Worm (Caenorhabditis elegans) whole organism, L1 larva: ENCODE results near the gene M110.7.

ENCODE experiments used
- C16A3.4 ChIP-seq: fragments of 150-350 bp; optimal IDR thresholded peaks from 2 replicates; lab custom pipeline; 2014; ENCODE audit warnings: missing biosample characterization, missing genetic modification characterization
- F16B12.6 ChIP-seq: fragments of 150-350 bp; optimal IDR thresholded peaks from 2 replicates; lab custom pipeline; 2014; ENCODE audit warnings: missing biosample characterization, missing genetic modification characterization
- Y116A8C.19 ChIP-seq: sonication (generic microtip); optimal IDR thresholded peaks from 2 replicates; lab custom pipeline; 2016; ENCODE audit warnings: missing compliant biosample characterization, missing genetic modification characterization, borderline replicate concordance
- aly-2 ChIP-seq: fragments of 150-350 bp; optimal IDR thresholded peaks from 2 replicates; lab custom pipeline; 2014; ENCODE audit warnings: missing biosample characterization, missing genetic modification characterization
- blmp-1 ChIP-seq: fragments of 150-350 bp; optimal IDR thresholded peaks from 2 replicates; lab custom pipeline; 2014; ENCODE audit warnings: missing biosample characterization, missing genetic modification characterization
- ceh-8 ChIP-seq: fragments of 200-800 bp; sonication (Bioruptor generic); optimal IDR thresholded peaks from 2 replicates; lab custom pipeline; 2018; ENCODE audit warnings: mild to moderate bottlenecking, missing genetic modification characterization, moderate library complexity, missing compliant biosample characterization
- ceh-90 ChIP-seq: sonication (generic microtip); optimal IDR thresholded peaks from 2 replicates; lab custom pipeline; 2016; ENCODE audit warnings: missing genetic modification characterization, missing compliant biosample characterization
- ces-1 ChIP-seq: fragments of 150-350 bp; optimal IDR thresholded peaks from 2 replicates; lab custom pipeline; 2014; ENCODE audit warnings: missing biosample characterization, missing genetic modification reagents, missing genetic modification characterization
- dsc-1 ChIP-seq: sonication (generic microtip); optimal IDR thresholded peaks from 2 replicates; lab custom pipeline; 2016; ENCODE audit warnings: mild to moderate bottlenecking, missing genetic modification characterization, missing compliant biosample characterization
- efl-1 ChIP-seq, 4 experiments: fragments of 150-350 bp; optimal IDR thresholded peaks in 3 of 4; peaks in 1 of 4; 1 replicate in 1 of 4; 2 replicates in 3 of 4; lab custom pipeline; 2014; ENCODE audit warnings: missing biosample characterization in 2 of 4, missing genetic modification characterization in 2 of 4, missing genetic modification reagents in 2 of 4
- egl-13 ChIP-seq: sonication (generic microtip); optimal IDR thresholded peaks from 2 replicates; lab custom pipeline; 2016; ENCODE audit warnings: missing genotype, missing genetic modification reagents, missing genetic modification characterization, missing compliant biosample characterization
- egl-27 ChIP-seq, 2 experiments: fragments of 150-350 bp in 1 of 2; sonication (generic microtip); optimal IDR thresholded peaks; 3 replicates each; lab custom pipeline; 2017 to 2018; ENCODE audit warnings: missing biosample characterization in 2 of 2, missing genetic modification characterization in 2 of 2, missing genetic modification reagents in 2 of 2
- elt-2 ChIP-seq: sonication (generic microtip); optimal IDR thresholded peaks from 2 replicates; lab custom pipeline; 2016; ENCODE audit warnings: missing genetic modification characterization, mild to moderate bottlenecking, inconsistent platforms, missing compliant biosample characterization, missing genetic modification reagents
- fkh-10 ChIP-seq: sonication (generic microtip); optimal IDR thresholded peaks from 2 replicates; lab custom pipeline; 2017; ENCODE audit warnings: missing biosample characterization, missing genetic modification reagents, missing genetic modification characterization
- fkh-4 ChIP-seq: sonication (generic microtip); optimal IDR thresholded peaks from 2 replicates; lab custom pipeline; 2016; ENCODE audit warnings: missing compliant biosample characterization, missing genetic modification characterization, borderline replicate concordance
- fos-1 ChIP-seq: fragments of 150-350 bp; optimal IDR thresholded peaks from 2 replicates; lab custom pipeline; 2014; ENCODE audit warnings: missing biosample characterization, missing genetic modification characterization
- grh-1 ChIP-seq: fragments of 200-800 bp; sonication (Bioruptor generic); IDR thresholded peaks from 2 replicates; pipeline ENCODE4 v1.3.6; 2022; ENCODE audit warnings: missing genetic modification reagents, missing genetic modification characterization, missing compliant biosample characterization
- hlh-17 ChIP-seq: fragments of 200-800 bp; sonication (Bioruptor generic); optimal IDR thresholded peaks from 2 replicates; lab custom pipeline; 2018; ENCODE audit warnings: missing genetic modification characterization, mild to moderate bottlenecking, missing compliant biosample characterization, moderate library complexity, borderline replicate concordance
- isw-1 ChIP-seq: fragments of 200-800 bp; sonication (Bioruptor generic); IDR thresholded peaks from 2 replicates; pipeline ENCODE4 v1.3.6; 2022; ENCODE audit warnings: missing genetic modification characterization, missing compliant biosample characterization
- jun-1 ChIP-seq: fragments of 150-350 bp; optimal IDR thresholded peaks from 2 replicates; lab custom pipeline; 2014; ENCODE audit warnings: missing biosample characterization, missing genetic modification reagents, missing genetic modification characterization
- lin-13 ChIP-seq: fragments of 150-350 bp; optimal IDR thresholded peaks from 2 replicates; lab custom pipeline; 2014; ENCODE audit warnings: missing biosample characterization, missing genetic modification reagents, missing genetic modification characterization
- lin-14 ChIP-seq: fragments of 200-800 bp; sonication (Bioruptor generic); optimal IDR thresholded peaks from 2 replicates; lab custom pipeline; 2018; ENCODE audit warnings: mild to moderate bottlenecking, missing genetic modification characterization, moderate library complexity, missing compliant biosample characterization
- lin-35 ChIP-seq, 2 experiments: fragments of 150-350 bp; optimal IDR thresholded peaks; 2 replicates each; lab custom pipeline; 2014; ENCODE audit warnings: missing biosample characterization in 2 of 2, missing genetic modification characterization in 2 of 2, missing genetic modification reagents in 2 of 2
- lin-39 ChIP-seq: fragments of 150-350 bp; optimal IDR thresholded peaks from 2 replicates; lab custom pipeline; 2014; ENCODE audit warnings: missing biosample characterization, missing genetic modification reagents, missing genetic modification characterization
- lsy-2 ChIP-seq, 2 experiments: fragments of 150-350 bp; optimal IDR thresholded peaks; 2 replicates each; lab custom pipeline; 2014; ENCODE audit warnings: missing biosample characterization in 2 of 2, missing genetic modification characterization in 2 of 2
- mdl-1 ChIP-seq, 2 experiments: fragments of 150-350 bp; optimal IDR thresholded peaks; 2 replicates each; lab custom pipeline; 2014 to 2017; ENCODE audit warnings: missing biosample characterization in 2 of 2, missing genetic modification characterization in 2 of 2, inconsistent platforms in 1 of 2
- mep-1 ChIP-seq: fragments of 150-350 bp; optimal IDR thresholded peaks from 2 replicates; lab custom pipeline; 2014; ENCODE audit warnings: missing biosample characterization, missing genetic modification characterization
- nhr-12 ChIP-seq: sonication (generic microtip); optimal IDR thresholded peaks from 2 replicates; lab custom pipeline; 2017; ENCODE audit warnings: missing biosample characterization, missing genetic modification characterization
- nhr-19 ChIP-seq: fragments of 200-800 bp; sonication (Bioruptor generic); conservative IDR thresholded peaks from 2 replicates; pipeline ENCODE4 v1.3.6; 2022; ENCODE audit warnings: missing genetic modification characterization, missing compliant biosample characterization
- nhr-20 ChIP-seq: sonication (generic microtip); optimal IDR thresholded peaks from 2 replicates; lab custom pipeline; 2016; ENCODE audit warnings: mild to moderate bottlenecking, missing genetic modification characterization, missing compliant biosample characterization
- nhr-237 ChIP-seq: fragments of 150-350 bp; optimal IDR thresholded peaks from 2 replicates; lab custom pipeline; 2014; ENCODE audit warnings: missing biosample characterization, missing genetic modification characterization
- nhr-47 ChIP-seq: sonication (generic microtip); optimal IDR thresholded peaks from 2 replicates; lab custom pipeline; 2016; ENCODE audit warnings: mild to moderate bottlenecking, missing genetic modification characterization, moderate library complexity, missing compliant biosample characterization
- nhr-71 ChIP-seq: sonication (generic microtip); optimal IDR thresholded peaks from 2 replicates; lab custom pipeline; 2016; ENCODE audit warnings: mild to moderate bottlenecking, missing genetic modification characterization, moderate library complexity, missing compliant biosample characterization
- nhr-76 ChIP-seq: sonication (generic microtip); optimal IDR thresholded peaks from 2 replicates; lab custom pipeline; 2017; ENCODE audit warnings: missing biosample characterization, missing genetic modification characterization
- nhr-84 ChIP-seq: sonication (generic microtip); optimal IDR thresholded peaks from 2 replicates; lab custom pipeline; 2017; ENCODE audit warnings: missing biosample characterization, missing genetic modification characterization
- nhr-85 ChIP-seq: sonication (generic microtip); peaks from one replicate; lab custom pipeline; 2016; ENCODE audit warnings: missing genetic modification characterization, inconsistent platforms, missing compliant biosample characterization
- nhr-90 ChIP-seq: sonication (generic microtip); optimal IDR thresholded peaks from 2 replicates; lab custom pipeline; 2016; ENCODE audit warnings: mild to moderate bottlenecking, missing genetic modification characterization, missing compliant biosample characterization; ENCODE audit not compliant: poor library complexity
- pax-3 ChIP-seq: fragments of 200-800 bp; sonication (Bioruptor generic); optimal IDR thresholded peaks from 2 replicates; lab custom pipeline; 2018; ENCODE audit warnings: mild to moderate bottlenecking, missing genetic modification characterization, moderate library complexity, missing compliant biosample characterization
- pqm-1 ChIP-seq: sonication (generic microtip); optimal IDR thresholded peaks from 3 replicates; lab custom pipeline; 2017; ENCODE audit warnings: missing biosample characterization, missing genetic modification characterization
- skn-1 ChIP-seq: fragments of 150-350 bp; optimal IDR thresholded peaks from 2 replicates; lab custom pipeline; 2014; ENCODE audit warnings: missing biosample characterization, missing genetic modification characterization
- snu-23 ChIP-seq: sonication (generic microtip); optimal IDR thresholded peaks from 2 replicates; lab custom pipeline; 2016; ENCODE audit warnings: missing genetic modification characterization, missing compliant biosample characterization
- sptf-1 ChIP-seq: fragments of 150-350 bp; optimal IDR thresholded peaks from 2 replicates; lab custom pipeline; 2014; ENCODE audit warnings: missing biosample characterization, missing genetic modification characterization
- sup-37 ChIP-seq: fragments of 200-800 bp; sonication (Bioruptor generic); optimal IDR thresholded peaks from 2 replicates; lab custom pipeline; 2018; ENCODE audit warnings: mild to moderate bottlenecking, missing genetic modification characterization, missing compliant biosample characterization
- swsn-7 ChIP-seq: sonication (generic microtip); optimal IDR thresholded peaks from 2 replicates; lab custom pipeline; 2016; ENCODE audit warnings: missing genetic modification characterization, missing compliant biosample characterization
- unc-30 ChIP-seq: sonication (generic microtip); optimal IDR thresholded peaks from 2 replicates; lab custom pipeline; 2017; ENCODE audit warnings: missing biosample characterization, missing genetic modification characterization
- unc-86 ChIP-seq: sonication (generic microtip); optimal IDR thresholded peaks from 2 replicates; lab custom pipeline; 2016; ENCODE audit warnings: missing genetic modification characterization, missing compliant biosample characterization
- vab-15 ChIP-seq: sonication (generic microtip); optimal IDR thresholded peaks from 2 replicates; lab custom pipeline; 2017; ENCODE audit warnings: missing genotype, mild to moderate bottlenecking, missing genetic modification characterization, missing compliant biosample characterization
- ztf-4 ChIP-seq: fragments of 150-350 bp; optimal IDR thresholded peaks from 2 replicates; lab custom pipeline; 2014; ENCODE audit warnings: missing biosample characterization, missing genetic modification characterization

M110.7 gene

DNA sequence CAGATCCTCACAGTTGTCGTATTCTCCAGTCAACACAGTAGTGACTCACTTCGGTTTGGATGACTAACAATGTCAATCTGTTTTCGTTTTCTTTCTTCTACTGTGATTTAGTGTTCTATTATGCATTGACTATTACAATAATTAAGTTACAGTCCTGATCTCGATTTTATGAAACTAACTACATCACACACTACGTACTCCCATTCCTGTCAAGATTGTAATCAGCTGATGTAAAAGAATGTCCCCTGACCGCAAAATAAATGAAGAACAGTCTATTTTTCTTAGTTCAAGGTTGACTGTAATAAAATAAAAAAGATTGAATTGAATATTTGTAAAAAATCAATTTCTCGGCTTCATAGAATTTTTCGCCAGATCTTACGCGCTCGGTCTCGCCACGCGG lies 7.2 kb upstream of the M110.7 start:
- TF ChIP-seq ztf-4 (tag; lab: Kevin White, UChicago), result no peak
- TF ChIP-seq lsy-2 (tag; optimal IDR thresholded peaks at IDR 0.05; lab: Kevin White, UChicago), result peak in 1 of 2 experiments; percentile 24
- no peak for TF ChIP-seq C16A3.4 (tag; lab: Kevin White, UChicago)
- no peak for TF ChIP-seq Y116A8C.19
- TF ChIP-seq nhr-19, result no peak
- TF ChIP-seq fos-1, result no peak
- no peak for TF ChIP-seq nhr-12 (tag; lab: Kevin White, UChicago)
- peak; percentile 29 for TF ChIP-seq nhr-20 (tag; lab: Kevin White, UChicago)
- no peak for TF ChIP-seq snu-23 (GFP tag; lab: Kevin White, UChicago)
- no peak for TF ChIP-seq isw-1 (GFP tag; lab: Robert Waterston, UW)
- no peak for TF ChIP-seq lin-13 (GFP tag; lab: Kevin White, UChicago)
- TF ChIP-seq F16B12.6 (tag; lab: Kevin White, UChicago), result no peak
- TF ChIP-seq ceh-8 (GFP tag; lab: Kevin White, UChicago), result no peak
- no peak for TF ChIP-seq vab-15 (tag; lab: Kevin White, UChicago)
- no peak for TF ChIP-seq nhr-47 (tag; lab: Kevin White, UChicago)
- TF ChIP-seq swsn-7, result no peak
- TF ChIP-seq nhr-85, result peak; percentile 72
- no peak for TF ChIP-seq skn-1
- TF ChIP-seq lin-39 (tag; lab: Kevin White, UChicago), result no peak
- TF ChIP-seq dsc-1 (tag; lab: Kevin White, UChicago), result no peak

DNA sequence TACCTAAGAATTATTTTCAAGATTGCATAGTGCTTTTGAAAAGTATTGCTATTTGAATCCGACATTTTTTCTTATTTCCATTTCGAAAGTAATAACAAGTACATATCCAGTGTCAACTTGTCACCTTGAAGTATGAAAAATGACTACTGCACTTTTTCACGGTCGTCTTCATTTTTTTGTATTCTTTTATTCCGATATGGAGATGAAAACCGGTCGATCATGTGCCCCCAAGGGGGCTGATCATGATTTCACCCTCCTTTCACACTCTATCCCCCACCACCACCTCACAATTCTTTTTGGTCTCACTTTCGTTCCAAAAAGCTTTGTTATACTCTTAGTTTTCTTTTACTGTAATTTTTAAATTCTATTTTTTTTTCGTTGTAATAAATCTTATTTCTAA lies 6.7 kb upstream of the M110.7 start:
- TF ChIP-seq pax-3 (tag; lab: Kevin White, UChicago) (no peak), blmp-1 (tag; lab: Kevin White, UChicago) (peak; percentile 89), snu-23 (GFP tag; lab: Kevin White, UChicago) (peak; percentile 6), lin-35 (GFP tag; optimal IDR thresholded peaks at IDR 0.05; lab: Kevin White, UChicago) (peak in 1 of 2 experiments; percentile 24), lin-14 (peak; percentile 24), nhr-47 (tag; lab: Kevin White, UChicago) (no peak), nhr-20 (tag; lab: Kevin White, UChicago) (peak; percentile 16), grh-1 (GFP tag; lab: Robert Waterston, UW) (0 out of 2 replicates have a peak, but pooled peaks have one; percentile 16), sptf-1 (tag; lab: Kevin White, UChicago) (no peak), jun-1 (tag; lab: Kevin White, UChicago) (no peak), ceh-90 (no peak), nhr-85 (peak; percentile 76)
- TF ChIP-seq, all 84 proteins: peak for 7

DNA sequence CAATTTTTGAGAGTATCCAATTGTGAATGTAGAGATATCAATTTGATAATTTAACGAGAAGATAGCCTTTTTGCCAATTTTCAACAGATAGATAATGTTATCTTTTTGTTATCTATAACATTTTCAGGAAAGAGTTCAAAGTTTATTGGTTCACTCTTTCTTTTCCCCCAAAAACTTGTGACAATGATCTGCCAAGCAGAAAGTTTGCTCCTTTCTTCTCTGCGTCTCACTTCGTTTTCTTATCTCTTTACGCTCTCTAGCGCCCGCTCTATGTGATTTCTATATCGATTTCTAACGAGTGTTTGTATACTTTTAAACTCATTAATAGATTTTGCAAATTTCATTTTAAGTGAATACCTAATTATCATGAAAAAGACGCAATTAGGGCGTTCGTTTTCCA lies 6.1 kb upstream of the M110.7 start:
- TF ChIP-seq nhr-90 (tag; lab: Kevin White, UChicago) (peak; percentile 23), fkh-10 (GFP tag; lab: Kevin White, UChicago) (no peak), sup-37 (GFP tag; lab: Kevin White, UChicago) (no peak), sptf-1 (tag; lab: Kevin White, UChicago) (no peak), pqm-1 (tag; lab: Kevin White, UChicago) (peak; percentile 10), egl-13 (no peak), snu-23 (GFP tag; lab: Kevin White, UChicago) (peak; percentile 9), efl-1 (optimal IDR thresholded peaks at IDR 0.05; lab: Kevin White, UChicago) (peak in 1 of 2 experiments; percentile 1), efl-1 (GFP tag; optimal IDR thresholded peaks at IDR 0.05 in 1 of 2; lab: Kevin White, UChicago) (no peak), lin-13 (GFP tag; lab: Kevin White, UChicago) (no peak), aly-2 (tag; lab: Kevin White, UChicago) (no peak), egl-27 (tag; optimal IDR thresholded peaks at IDR 0.05; lab: Kevin White, UChicago) (no peak), jun-1 (tag; lab: Kevin White, UChicago) (no peak), ces-1 (no peak), unc-86 (no peak), hlh-17 (GFP tag; lab: Kevin White, UChicago) (no peak), elt-2 (peak; percentile 93), nhr-237 (tag; lab: Kevin White, UChicago) (no peak), fkh-4 (tag; lab: Kevin White, UChicago) (no peak), blmp-1 (tag; lab: Kevin White, UChicago) (peak; percentile 23), mdl-1 (tag; optimal IDR thresholded peaks at IDR 0.05; lab: Kevin White, UChicago) (peak in 1 of 2 experiments; percentile 29), lsy-2 (tag; optimal IDR thresholded peaks at IDR 0.05; lab: Kevin White, UChicago) (peak in 1 of 2 experiments; percentile 41), unc-30 (tag; lab: Kevin White, UChicago) (no peak), nhr-47 (tag; lab: Kevin White, UChicago) (no peak), dsc-1 (tag; lab: Kevin White, UChicago) (no peak), nhr-84 (no peak), ceh-8 (GFP tag; lab: Kevin White, UChicago) (no peak), nhr-19 (no peak), mep-1 (tag; lab: Kevin White, UChicago) (peak; percentile 40), nhr-71 (peak; percentile 42), nhr-76 (tag; lab: Kevin White, UChicago) (no peak)
